Fruit fly (Drosophila melanogaster): ENCODE measurements around the gene Wsck.

Wsck gene

dm6 chr3R:24629877-24630808 is at the start of gene Wsck:
Gene Wsck (minus strand): TSS chr3R:24630075.
- no peak for TF ChIP-seq h (optimal IDR thresholded peaks at IDR 0.05)
- no peak for TF ChIP-seq psq (optimal IDR thresholded peaks at IDR 0.05)
- TF ChIP-seq ttk (optimal IDR thresholded peaks at IDR 0.05) = no peak
- TF ChIP-seq insv (optimal IDR thresholded peaks at IDR 0.05) = no peak
- no peak for TF ChIP-seq Myc (optimal IDR thresholded peaks at IDR 0.05)
- TF ChIP-seq Sin3A (optimal IDR thresholded peaks at IDR 0.05) = no peak

dm6 chr3R:24671662-24672061 is 41.8 kb upstream of the Wsck start:
- TF ChIP-seq ttk (optimal IDR thresholded peaks at IDR 0.05) = no peak
- no peak for TF ChIP-seq insv (optimal IDR thresholded peaks at IDR 0.05)
- TF ChIP-seq psq (optimal IDR thresholded peaks at IDR 0.05) = no peak
- no peak for TF ChIP-seq Sin3A (optimal IDR thresholded peaks at IDR 0.05)
- TF ChIP-seq h (optimal IDR thresholded peaks at IDR 0.05) = no peak
- TF ChIP-seq Myc (optimal IDR thresholded peaks at IDR 0.05) = no peak

- TF ChIP-seq h (optimal IDR thresholded peaks at IDR 0.05) (no peak), insv (optimal IDR thresholded peaks at IDR 0.05) (no peak), Sin3A (optimal IDR thresholded peaks at IDR 0.05) (no peak), ttk (optimal IDR thresholded peaks at IDR 0.05) (no peak), psq (optimal IDR thresholded peaks at IDR 0.05) (no peak), Myc (optimal IDR thresholded peaks at IDR 0.05) (no peak)
Measured at dm6 chr3R:24667538-24668207, 37.8 kb upstream of the Wsck start.

- TF ChIP-seq Myc (optimal IDR thresholded peaks at IDR 0.05) = no peak
- no peak for TF ChIP-seq Sin3A (optimal IDR thresholded peaks at IDR 0.05)
- no peak for TF ChIP-seq h (optimal IDR thresholded peaks at IDR 0.05)
- no peak for TF ChIP-seq psq (optimal IDR thresholded peaks at IDR 0.05)
- no peak for TF ChIP-seq insv (optimal IDR thresholded peaks at IDR 0.05)
- no peak for TF ChIP-seq ttk (optimal IDR thresholded peaks at IDR 0.05)
Measured at dm6 chr3R:24663044-24663443, 33.2 kb upstream of the Wsck start.

dm6 chr3R:24662412-24662796 is 32.5 kb upstream of the Wsck start, which contains the start of gene slo:
Gene slo (plus strand): TSS chr3R:24662491.
- TF ChIP-seq Myc (optimal IDR thresholded peaks at IDR 0.05) = no peak
- no peak for TF ChIP-seq h (optimal IDR thresholded peaks at IDR 0.05)
- TF ChIP-seq psq (optimal IDR thresholded peaks at IDR 0.05) = no peak
- no peak for TF ChIP-seq insv (optimal IDR thresholded peaks at IDR 0.05)
- TF ChIP-seq Sin3A (optimal IDR thresholded peaks at IDR 0.05) = no peak
- TF ChIP-seq ttk (optimal IDR thresholded peaks at IDR 0.05) = no peak

dm6 chr3R:24661679-24662411 is 32.0 kb upstream of the Wsck start, which contains the start of gene Ppox:
Gene Ppox (minus strand): TSS chr3R:24661851.
- no peak for TF ChIP-seq insv (optimal IDR thresholded peaks at IDR 0.05)

- TF ChIP-seq insv (optimal IDR thresholded peaks at IDR 0.05) = no peak
- no peak for TF ChIP-seq Myc (optimal IDR thresholded peaks at IDR 0.05)
- no peak for TF ChIP-seq h (optimal IDR thresholded peaks at IDR 0.05)
- TF ChIP-seq psq (optimal IDR thresholded peaks at IDR 0.05) = no peak
- no peak for TF ChIP-seq Sin3A (optimal IDR thresholded peaks at IDR 0.05)
- TF ChIP-seq ttk (optimal IDR thresholded peaks at IDR 0.05) = no peak
Measured at dm6 chr3R:24659173-24659846, 29.4 kb upstream of the Wsck start, which contains the start of gene CG31126. Gene CG31126 (plus strand): TSS chr3R:24659621.

dm6 chr3R:24654770-24655322 is 25.0 kb upstream of the Wsck start, which contains the start of the genes CG31125 and CG6695:
Gene CG31125 (minus strand): TSS chr3R:24654820.
Gene CG6695 (plus strand): TSS chr3R:24655160.
- TF ChIP-seq ttk (optimal IDR thresholded peaks at IDR 0.05) (no peak), h (optimal IDR thresholded peaks at IDR 0.05) (no peak), psq (optimal IDR thresholded peaks at IDR 0.05) (no peak), insv (optimal IDR thresholded peaks at IDR 0.05) (no peak), Sin3A (optimal IDR thresholded peaks at IDR 0.05) (no peak), Myc (optimal IDR thresholded peaks at IDR 0.05) (no peak)

- TF ChIP-seq psq (optimal IDR thresholded peaks at IDR 0.05) (peak; percentile 45), Myc (optimal IDR thresholded peaks at IDR 0.05) (no peak)
Measured at dm6 chr3R:24651044-24651459, 21.2 kb upstream of the Wsck start.

- TF ChIP-seq psq (optimal IDR thresholded peaks at IDR 0.05) (peak; percentile 30), h (optimal IDR thresholded peaks at IDR 0.05) (no peak)
Measured at dm6 chr3R:24649923-24650322, 20.0 kb upstream of the Wsck start, which contains the start of the genes puf and ash2. Gene puf (minus strand): TSS chr3R:24650043. Gene ash2 (plus strand): TSS chr3R:24650125.

dm6 chr3R:24634957-24635356 is 5.1 kb upstream of the Wsck start, which contains the start of gene MtnF:
Gene MtnF (minus strand): TSS chr3R:24635165.
- TF ChIP-seq Sin3A (optimal IDR thresholded peaks at IDR 0.05) = no peak
- no peak for TF ChIP-seq ttk (optimal IDR thresholded peaks at IDR 0.05)
- TF ChIP-seq Myc (optimal IDR thresholded peaks at IDR 0.05) = no peak
- no peak for TF ChIP-seq insv (optimal IDR thresholded peaks at IDR 0.05)
- TF ChIP-seq h (optimal IDR thresholded peaks at IDR 0.05) = no peak
- TF ChIP-seq psq (optimal IDR thresholded peaks at IDR 0.05) = no peak

All from Kc167 (cell line).